Fruit fly (Drosophila melanogaster) whole organism, embryonic: ENCODE measurements around the gene Rassf.

Source experiments
- Antp ChIP-seq: fragments of 200-800 bp; sonication (Bioruptor generic); optimal IDR thresholded peaks from 3 replicates; lab custom pipeline; 2016; ENCODE audit warnings: missing biosample characterization, missing genetic modification characterization
- Awh ChIP-seq: fragments of 200-800 bp; sonication (Bioruptor generic); IDR thresholded peaks from 2 replicates; pipeline ENCODE4, ENCODE4 v1.3.6; 2022; ENCODE audit warnings: missing biosample characterization, missing genetic modification characterization
- CG10209 ChIP-seq: fragments of 200-800 bp; sonication (Bioruptor generic); optimal IDR thresholded peaks from 3 replicates; lab custom pipeline; 2017; ENCODE audit warnings: missing biosample characterization, mild to moderate bottlenecking, missing genetic modification characterization, missing genetic modification reagents
- CG10565 ChIP-seq: fragments of 200-800 bp; sonication (Bioruptor generic); optimal IDR thresholded peaks from 3 replicates; lab custom pipeline; 2016; ENCODE audit warnings: missing biosample characterization, mild to moderate bottlenecking, missing genetic modification characterization
- CG10654 ChIP-seq: fragments of 200-800 bp; sonication (Bioruptor generic); optimal IDR thresholded peaks from 2 replicates; lab custom pipeline; 2016; ENCODE audit warnings: missing biosample characterization, missing genetic modification characterization
- CG11695 ChIP-seq: fragments of 200-800 bp; sonication (Bioruptor generic); IDR thresholded peaks from 3 replicates; pipeline ENCODE4 v1.3.6; 2022; ENCODE audit warnings: missing biosample characterization, missing genetic modification characterization
- CG18619 ChIP-seq: fragments of 200-800 bp; sonication (Bioruptor generic); optimal IDR thresholded peaks from 3 replicates; lab custom pipeline; 2017; ENCODE audit warnings: missing biosample characterization, mild to moderate bottlenecking, missing genetic modification characterization
- CG2712 ChIP-seq: fragments of 200-800 bp; optimal IDR thresholded peaks from 3 replicates; lab custom pipeline; 2019; ENCODE audit warnings: missing biosample characterization, mild to moderate bottlenecking, missing genetic modification characterization, moderate library complexity
- CG30403 ChIP-seq: fragments of 200-800 bp; sonication (Bioruptor generic); optimal IDR thresholded peaks from 3 replicates; lab custom pipeline; 2016; ENCODE audit warnings: missing biosample characterization, missing genetic modification characterization
- CG3281 ChIP-seq: fragments of 200-800 bp; sonication (Bioruptor generic); optimal IDR thresholded peaks from 3 replicates; lab custom pipeline; 2017; ENCODE audit warnings: missing biosample characterization, mild to moderate bottlenecking, missing genetic modification characterization
- CG4424 ChIP-seq: fragments of 200-800 bp; sonication (Bioruptor generic); optimal IDR thresholded peaks from 3 replicates; lab custom pipeline; 2016; ENCODE audit warnings: missing biosample characterization, missing genetic modification characterization
- CG4617 ChIP-seq: fragments of 200-800 bp; sonication (Bioruptor generic); optimal IDR thresholded peaks from 3 replicates; lab custom pipeline; 2016; ENCODE audit warnings: missing biosample characterization, missing genetic modification characterization, borderline replicate concordance
- CG4820 ChIP-seq: fragments of 200-800 bp; sonication (Bioruptor generic); optimal IDR thresholded peaks from 3 replicates; lab custom pipeline; 2016; ENCODE audit warnings: missing biosample characterization, missing genetic modification characterization
- CG5245 ChIP-seq: fragments of 200-800 bp; sonication (Bioruptor generic); optimal IDR thresholded peaks from 3 replicates; lab custom pipeline; 2016; ENCODE audit warnings: missing biosample characterization, missing genetic modification characterization
- CG6272 ChIP-seq: fragments of 200-800 bp; sonication (Bioruptor generic); IDR thresholded peaks from 2 replicates; pipeline ENCODE4 v1.3.6; 2022; ENCODE audit warnings: missing biosample characterization, missing genetic modification characterization
- CG6689 ChIP-seq: fragments of 200-800 bp; sonication (Bioruptor generic); IDR thresholded peaks from 2 replicates; pipeline ENCODE4 v1.3.6; 2022; ENCODE audit warnings: missing biosample characterization, missing genetic modification characterization
- CG7556 ChIP-seq: fragments of 200-800 bp; sonication (Bioruptor generic); optimal IDR thresholded peaks from 2 replicates; lab custom pipeline; 2017; ENCODE audit warnings: missing biosample characterization, mild to moderate bottlenecking, missing genetic modification characterization
- CG8388 ChIP-seq: fragments of 200-800 bp; sonication (Bioruptor generic); optimal IDR thresholded peaks from 2 replicates; lab custom pipeline; 2019; ENCODE audit warnings: missing biosample characterization, mild to moderate bottlenecking, missing genetic modification characterization, moderate library complexity
- CG9437 ChIP-seq: fragments of 200-800 bp; sonication (Bioruptor generic); optimal IDR thresholded peaks from 2 replicates; lab custom pipeline; 2018; ENCODE audit warnings: missing biosample characterization, mild to moderate bottlenecking, missing genetic modification characterization
- CoRest ChIP-seq: fragments of 200-800 bp; sonication (Bioruptor generic); optimal IDR thresholded peaks from 3 replicates; lab custom pipeline; 2018; ENCODE audit warnings: missing biosample characterization, mild to moderate bottlenecking, missing genetic modification characterization, moderate library complexity
- D ChIP-seq, 2 experiments: fragments of 200-800 bp in 1 of 2; fragments of >200 bp in 1 of 2; sonication (Bioruptor generic) in 1 of 2; optimal IDR thresholded peaks; 2 replicates in 1 of 2; 3 replicates in 1 of 2; lab custom pipeline; 2017; ENCODE audit warnings: mild to moderate bottlenecking in 1 of 2, missing biosample characterization in 1 of 2, missing genetic modification characterization in 1 of 2, missing genetic modification reagents in 1 of 2
- Dek ChIP-seq: fragments of 200-800 bp; sonication (Bioruptor generic); optimal IDR thresholded peaks from 3 replicates; lab custom pipeline; 2019; ENCODE audit warnings: missing biosample characterization, mild to moderate bottlenecking, missing genetic modification characterization, moderate library complexity
- H15 ChIP-seq: fragments of 200-800 bp; sonication (Bioruptor generic); IDR thresholded peaks from 3 replicates; pipeline ENCODE4 v1.3.6; 2022; ENCODE audit warnings: missing biosample characterization, missing genetic modification characterization
- HmgD ChIP-seq: fragments of 200-800 bp; sonication (Bioruptor generic); optimal IDR thresholded peaks from 3 replicates; lab custom pipeline; 2016; ENCODE audit warnings: missing biosample characterization, missing genetic modification characterization
- Hr3 ChIP-seq: fragments of 200-800 bp; sonication (Bioruptor generic); optimal IDR thresholded peaks from 3 replicates; lab custom pipeline; 2016; ENCODE audit warnings: missing biosample characterization, missing genetic modification characterization
- Hsf ChIP-seq: fragments of 200-800 bp; sonication (Bioruptor generic); optimal IDR thresholded peaks from 3 replicates; lab custom pipeline; 2016; ENCODE audit warnings: missing biosample characterization, missing genetic modification characterization
- Lpt ChIP-seq: fragments of >200 bp; optimal IDR thresholded peaks from 2 replicates; lab custom pipeline; 2018; ENCODE audit warnings: missing biosample characterization, missing genetic modification characterization
- Nf-YC ChIP-seq: fragments of 200-800 bp; optimal IDR thresholded peaks from 3 replicates; lab custom pipeline; 2019; ENCODE audit warnings: missing biosample characterization, mild to moderate bottlenecking, missing genetic modification characterization, moderate library complexity
- Oaz ChIP-seq: fragments of 200-800 bp; sonication (Bioruptor generic); IDR thresholded peaks from 2 replicates; pipeline ENCODE4 v1.3.6; 2022; ENCODE audit warnings: missing biosample characterization, missing genetic modification characterization
- Ptx1 ChIP-seq: fragments of 200-800 bp; sonication (Bioruptor generic); IDR thresholded peaks from 2 replicates; pipeline ENCODE4 v1.3.6; 2022; ENCODE audit warnings: missing biosample characterization, missing genetic modification characterization
- Sox102F ChIP-seq: fragments of 200-800 bp; sonication (Bioruptor generic); optimal IDR thresholded peaks from 2 replicates; lab custom pipeline; 2018; ENCODE audit warnings: missing biosample characterization, mild to moderate bottlenecking, missing genetic modification characterization, moderate library complexity
- az2 ChIP-seq: fragments of 200-800 bp; sonication (Bioruptor generic); optimal IDR thresholded peaks from 3 replicates; lab custom pipeline; 2016; ENCODE audit warnings: missing biosample characterization, missing genetic modification characterization
- bbx ChIP-seq: fragments of 200-800 bp; sonication (Bioruptor generic); IDR thresholded peaks from 2 replicates; pipeline ENCODE4 v1.3.6; 2022; ENCODE audit warnings: missing biosample characterization, missing genetic modification characterization; ENCODE audit not compliant: partially characterized antibody
- bcd ChIP-seq: fragments of 200-800 bp; sonication (Bioruptor generic); optimal IDR thresholded peaks from 2 replicates; lab custom pipeline; 2017; ENCODE audit warnings: missing biosample characterization, mild to moderate bottlenecking, missing genetic modification characterization
- dysf ChIP-seq: fragments of 200-800 bp; sonication (Bioruptor generic); IDR thresholded peaks from 3 replicates; pipeline ENCODE4 v1.3.6; 2022; ENCODE audit warnings: missing biosample characterization, missing genetic modification characterization
- fd96Cb ChIP-seq: fragments of 200-800 bp; sonication (Bioruptor generic); optimal IDR thresholded peaks from 2 replicates; lab custom pipeline; 2018; ENCODE audit warnings: missing biosample characterization, mild to moderate bottlenecking, missing genetic modification characterization, moderate library complexity
- ind ChIP-seq: fragments of 200-800 bp; sonication (Bioruptor generic); optimal IDR thresholded peaks from 3 replicates; lab custom pipeline; 2016; ENCODE audit warnings: missing biosample characterization, missing genetic modification characterization
- kah ChIP-seq: fragments of 200-800 bp; sonication (Bioruptor generic); optimal IDR thresholded peaks from 2 replicates; lab custom pipeline; 2018; ENCODE audit warnings: missing biosample characterization, mild to moderate bottlenecking, missing genetic modification characterization
- nmo ChIP-seq: fragments of 200-800 bp; sonication (Bioruptor generic); optimal IDR thresholded peaks from 2 replicates; lab custom pipeline; 2018; ENCODE audit warnings: missing biosample characterization, mild to moderate bottlenecking, missing genetic modification characterization, moderate library complexity
- org-1 ChIP-seq: fragments of 200-800 bp; sonication (Bioruptor generic); optimal IDR thresholded peaks from 2 replicates; lab custom pipeline; 2017; ENCODE audit warnings: missing biosample characterization, missing genetic modification characterization
- pan ChIP-seq, 4 experiments: fragments of >200 bp in 3 of 4; fragments of 200-800 bp in 1 of 4; sonication (Bioruptor generic) in 1 of 4; optimal IDR thresholded peaks in 3 of 4; IDR thresholded peaks in 1 of 4; 2 replicates each; pipeline versions ENCODE4 v1.3.6 to Lab custom; 2017 to 2022; ENCODE audit warnings: missing biosample characterization in 2 of 4, missing genetic modification characterization in 2 of 4, mixed read lengths in 1 of 4
- psq ChIP-seq: fragments of 200-800 bp; sonication (Bioruptor generic); optimal IDR thresholded peaks from 2 replicates; lab custom pipeline; 2017; ENCODE audit warnings: missing biosample characterization, missing genetic modification characterization
- slbo ChIP-seq: fragments of 200-800 bp; sonication (Bioruptor generic); IDR thresholded peaks from 2 replicates; pipeline ENCODE4 v1.3.6; 2022; ENCODE audit warnings: missing biosample characterization, missing genetic modification characterization
- slou ChIP-seq: fragments of 200-800 bp; sonication (Bioruptor generic); optimal IDR thresholded peaks from 3 replicates; lab custom pipeline; 2016; ENCODE audit warnings: missing biosample characterization, missing genetic modification characterization
- tap ChIP-seq: fragments of 200-800 bp; optimal IDR thresholded peaks from 3 replicates; lab custom pipeline; 2019; ENCODE audit warnings: missing biosample characterization, mild to moderate bottlenecking, missing genetic modification characterization, moderate library complexity
- tgo ChIP-seq: fragments of 200-800 bp; sonication (Bioruptor generic); IDR thresholded peaks from 3 replicates; pipeline ENCODE4 v1.3.6; 2022; ENCODE audit warnings: missing biosample characterization, missing genetic modification characterization
- tin ChIP-seq: fragments of 200-800 bp; sonication (Bioruptor generic); optimal IDR thresholded peaks from 3 replicates; lab custom pipeline; 2016; ENCODE audit warnings: missing biosample characterization, missing genetic modification characterization
- vvl ChIP-seq: fragments of 200-800 bp; sonication (Bioruptor generic); IDR thresholded peaks from 2 replicates; pipeline ENCODE4 v1.3.6; 2022; ENCODE audit warnings: missing biosample characterization, missing genetic modification characterization
- wor ChIP-seq: fragments of 200-800 bp; sonication (Bioruptor generic); IDR thresholded peaks from 2 replicates; pipeline ENCODE4 v1.3.6; 2022; ENCODE audit warnings: missing biosample characterization, missing genetic modification characterization

Gene Rassf

dm6 chr3R:23067209-23067826 lies 50.4 kb downstream of the Rassf start, which contains the start of gene CG17111:
CG17111 (minus strand) TSS chr3R:23067259.
- TF ChIP-seq az2 (GFP tag; lab: Kevin White, UChicago) (peak; percentile 15), CoRest (tag; lab: Kevin White, UChicago) (peak; percentile 63), CG4617 (GFP tag; lab: Kevin White, UChicago) (no peak), CG4424 (GFP tag; lab: Kevin White, UChicago) (peak; percentile 26), CG7556 (GFP tag; lab: Kevin White, UChicago) (peak; percentile 66), dysf (GFP tag; lab: Robert Waterston, UW) (peak; percentile 36; the same call in 2 of the 3 replicates), CG10209 (GFP tag; lab: Kevin White, UChicago) (peak; percentile 36), pan (optimal IDR thresholded peaks at IDR 0.05; lab: Kevin White, UChicago) (no peak), pan (GFP tag; optimal IDR thresholded peaks at IDR 0.05 in 1 of 2, IDR thresholded peaks at IDR 0.05 in 1 of 2) (peak in 1 of 2 experiments; percentile 30), bcd (GFP tag; lab: Kevin White, UChicago) (peak; percentile 39), Nf-YC (tag; lab: Kevin White, UChicago) (peak; percentile 7), nmo (GFP tag; lab: Kevin White, UChicago) (peak; percentile 56), vvl (GFP tag; lab: Robert Waterston, UW) (peak; percentile 44), CG18619 (GFP tag; lab: Kevin White, UChicago) (peak; percentile 35), Dek (peak; percentile 4), Hsf (GFP tag; lab: Kevin White, UChicago) (peak; percentile 18), psq (no peak), bbx (GFP tag; lab: Robert Waterston, UW) (no peak), tin (GFP tag; lab: Kevin White, UChicago) (peak; percentile 27), ind (GFP tag; lab: Kevin White, UChicago) (peak; percentile 47), Antp (GFP tag; lab: Kevin White, UChicago) (no peak), org-1 (GFP tag; lab: Kevin White, UChicago) (no peak), CG8388 (GFP tag; lab: Kevin White, UChicago) (peak; percentile 42), CG10654 (GFP tag; lab: Kevin White, UChicago) (peak; percentile 12), Oaz (GFP tag; lab: Robert Waterston, UW) (no peak), wor (GFP tag; lab: Robert Waterston, UW) (0 out of 2 replicates have a peak, but pooled peaks have one; percentile 13), CG6272 (GFP tag; lab: Robert Waterston, UW) (no peak), Hr3 (GFP tag; lab: Kevin White, UChicago) (peak; percentile 27), CG3281 (GFP tag; lab: Kevin White, UChicago) (peak; percentile 29), slou (no peak), CG30403 (GFP tag; lab: Kevin White, UChicago) (peak; percentile 57), fd96Cb (peak; percentile 37), CG4820 (peak; percentile 44), CG6689 (GFP tag; lab: Robert Waterston, UW) (0 out of 2 replicates have a peak, but pooled peaks have one; percentile 6), Awh (GFP tag; lab: Robert Waterston, UW) (no peak), kah (GFP tag; lab: Kevin White, UChicago) (no peak), Sox102F (GFP tag; lab: Kevin White, UChicago) (peak; percentile 55), tap (tag; lab: Kevin White, UChicago) (peak; percentile 4), CG11695 (GFP tag; lab: Robert Waterston, UW) (0 out of 3 replicates have a peak, but pooled peaks have one; percentile 12), H15 (GFP tag; lab: Robert Waterston, UW) (no peak), HmgD (GFP tag; lab: Kevin White, UChicago) (no peak), Ptx1 (GFP tag; lab: Robert Waterston, UW) (peak; percentile 46), CG9437 (GFP tag; lab: Kevin White, UChicago) (peak; percentile 55), slbo (GFP tag; lab: Robert Waterston, UW) (0 out of 2 replicates have a peak, but pooled peaks have one; percentile 11), D (optimal IDR thresholded peaks at IDR 0.05; lab: Kevin White, UChicago) (no peak), D (GFP tag; optimal IDR thresholded peaks at IDR 0.05; lab: Kevin White, UChicago) (peak; percentile 27), CG10565 (GFP tag; lab: Kevin White, UChicago) (no peak), CG5245 (peak; percentile 0), CG2712 (no peak), Lpt (GFP tag; lab: Kevin White, UChicago) (no peak), tgo (GFP tag; lab: Robert Waterston, UW) (peak; percentile 17; the same call in 1 of the 3 replicates)
